Worm (Caenorhabditis elegans) whole organism, L4/young adult: ENCODE measurements around the gene vps-11.

Source experiments
- dao-5 ChIP-seq: sonication (generic microtip); optimal IDR thresholded peaks from 2 replicates; lab custom pipeline; 2016; ENCODE audit warnings: missing genotype, missing genetic modification characterization, moderate library complexity, missing compliant biosample characterization
- him-1 ChIP-seq: sonication (generic microtip); optimal IDR thresholded peaks from 2 replicates; lab custom pipeline; 2016; ENCODE audit warnings: missing genotype, missing genetic modification reagents, missing genetic modification characterization, missing compliant biosample characterization

DNA sequence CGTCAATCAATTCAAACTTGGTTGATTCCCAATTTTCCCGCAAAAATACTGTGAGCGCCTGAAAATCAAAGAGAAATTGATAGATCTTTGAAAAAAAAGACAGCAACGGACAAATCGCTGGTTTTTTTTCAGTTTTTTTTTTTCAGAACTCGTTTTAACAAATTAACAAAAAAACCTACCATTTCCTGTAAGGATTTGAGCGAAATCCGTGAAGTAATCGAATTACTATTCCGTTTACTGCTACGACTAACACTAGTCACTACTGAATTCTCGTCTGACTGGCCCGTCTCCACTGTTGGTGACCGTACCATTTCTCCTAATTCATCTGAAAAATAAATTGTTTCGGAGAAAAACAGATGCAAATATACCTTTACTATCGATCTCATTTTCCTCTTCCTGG lies 33.9 kb downstream of the vps-11 start:
- TF ChIP-seq dao-5 (no peak), him-1 (tag; lab: Kevin White, UChicago) (no peak)
